Worm (Caenorhabditis elegans) whole organism, L3 larva: Measurements from ENCODE around the gene clec-3.

Experiments
- ceh-9 ChIP-seq: sonication (generic microtip); optimal IDR thresholded peaks from 2 replicates; lab custom pipeline; 2018; ENCODE audit warnings: missing biosample characterization, missing genetic modification characterization
- daf-12 ChIP-seq: fragments of 150-350 bp; optimal IDR thresholded peaks from 2 replicates; lab custom pipeline; 2014; ENCODE audit warnings: missing biosample characterization, missing genetic modification reagents, missing genetic modification characterization
- egl-5 ChIP-seq: fragments of 150-350 bp; optimal IDR thresholded peaks from 2 replicates; lab custom pipeline; 2017; ENCODE audit warnings: missing biosample characterization, missing genetic modification reagents, missing genetic modification characterization, inconsistent platforms
- nhr-237 ChIP-seq: fragments of 150-350 bp; optimal IDR thresholded peaks from 2 replicates; lab custom pipeline; 2014; ENCODE audit warnings: missing biosample characterization, missing genetic modification characterization
- pha-4 ChIP-seq: fragments of 150-350 bp; optimal IDR thresholded peaks from 2 replicates; lab custom pipeline; 2014; ENCODE audit warnings: missing biosample characterization, missing genetic modification reagents, missing genetic modification characterization
- skn-1 ChIP-seq: fragments of 150-350 bp; optimal IDR thresholded peaks from 2 replicates; lab custom pipeline; 2014; ENCODE audit warnings: missing biosample characterization, missing genetic modification characterization
- snpc-4 ChIP-seq: fragments of 150-350 bp; optimal IDR thresholded peaks from 2 replicates; lab custom pipeline; 2014; ENCODE audit warnings: missing biosample characterization, missing genetic modification characterization
- unc-62 ChIP-seq: fragments of 150-350 bp; sonication (generic microtip); optimal IDR thresholded peaks from 4 replicates; lab custom pipeline; 2014; ENCODE audit warnings: missing biosample characterization, missing genetic modification reagents, missing genetic modification characterization

DNA sequence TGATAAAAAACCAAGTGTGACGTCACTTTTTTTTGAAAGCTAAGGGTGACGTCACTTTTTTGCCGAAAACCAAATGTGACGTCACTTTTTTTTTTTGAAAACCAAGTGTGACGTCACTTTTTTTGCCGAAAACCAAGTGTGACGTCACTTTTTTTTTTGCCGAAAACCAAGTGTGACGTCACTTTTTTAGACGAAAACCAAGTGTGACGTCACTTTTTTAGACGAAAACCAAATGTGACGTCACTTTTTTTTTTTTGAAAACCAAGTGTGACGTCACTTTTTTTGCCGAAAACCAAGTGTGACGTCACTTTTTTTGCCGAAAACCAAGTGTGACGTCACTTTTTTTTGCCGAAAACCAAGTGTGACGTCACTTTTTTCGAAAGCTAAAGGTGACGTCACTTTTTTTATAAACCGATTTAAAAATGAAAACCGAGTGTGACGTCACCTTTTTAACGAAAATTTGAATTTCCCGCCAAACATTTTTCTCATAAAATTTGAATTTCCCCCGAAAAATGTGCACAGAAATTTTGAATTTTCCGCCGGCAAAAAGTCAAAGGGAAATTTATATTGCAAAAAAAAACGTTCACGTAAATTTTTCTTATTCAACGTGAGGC, 21.8 kb downstream of the clec-3 start:
- no peak for TF ChIP-seq daf-12 (tag; lab: Kevin White, UChicago)
- TF ChIP-seq skn-1 (tag; lab: Kevin White, UChicago), result no peak
- TF ChIP-seq ceh-9 (tag; lab: Kevin White, UChicago), result no peak
- TF ChIP-seq snpc-4 (tag; lab: Kevin White, UChicago), result no peak
- TF ChIP-seq nhr-237 (tag; lab: Kevin White, UChicago), result no peak
- TF ChIP-seq pha-4 (tag; lab: Kevin White, UChicago), result no peak
- TF ChIP-seq egl-5 (tag; lab: Kevin White, UChicago), result no peak
- TF ChIP-seq unc-62 (GFP tag; lab: Kevin White, UChicago), result no peak
